Worm (Caenorhabditis elegans): ENCODE results near the gene T19C4.5.
A peak's percentile ranks its signal among the peaks of the same experiment; 100 is the strongest.

T19C4.5 gene

ce11 chrV:11155553-11155952 lies 16.5 kb upstream of the T19C4.5 start, which contains the start of gene srg-38:
srg-38 (minus strand) TSS chrV:11155653.
- TF ChIP-seq ceh-16 (tag; optimal IDR thresholded peaks at IDR 0.05) (no peak), ama-1 (optimal IDR thresholded peaks at IDR 0.05) (no peak), ztf-4 (tag; optimal IDR thresholded peaks at IDR 0.05) (no peak), fos-1 (tag; optimal IDR thresholded peaks at IDR 0.05) (no peak), ztf-1 (GFP tag; conservative IDR thresholded peaks at IDR 0.05) (no peak), F13H6.1 (tag; optimal IDR thresholded peaks at IDR 0.05) (no peak), egl-27 (tag; optimal IDR thresholded peaks at IDR 0.05) (no peak), zag-1 (tag; optimal IDR thresholded peaks at IDR 0.05) (no peak), mab-5 (tag; optimal IDR thresholded peaks at IDR 0.05) (no peak), nhr-10 (tag; optimal IDR thresholded peaks at IDR 0.05) (no peak)

- TF ChIP-seq nhr-25 (tag; optimal IDR thresholded peaks at IDR 0.05) (no peak), lin-13 (GFP tag; optimal IDR thresholded peaks at IDR 0.05) (no peak), gmeb-1 (tag; optimal IDR thresholded peaks at IDR 0.05) (no peak), nhr-10 (tag; optimal IDR thresholded peaks at IDR 0.05) (no peak), ceh-82 (tag; optimal IDR thresholded peaks at IDR 0.05) (no peak), unc-62 (GFP tag; optimal IDR thresholded peaks at IDR 0.05) (no peak), sem-4 (tag; optimal IDR thresholded peaks at IDR 0.05) (no peak), R02D3.7 (tag; optimal IDR thresholded peaks at IDR 0.05) (no peak), dmd-4 (tag; optimal IDR thresholded peaks at IDR 0.05) (no peak), sma-3 (GFP tag; optimal IDR thresholded peaks at IDR 0.05) (no peak), snpc-4 (tag; optimal IDR thresholded peaks at IDR 0.05) (no peak), nhr-11 (tag; optimal IDR thresholded peaks at IDR 0.05) (no peak), nhr-12 (tag; optimal IDR thresholded peaks at IDR 0.05) (no peak)
These were observed 15.4 kb upstream of the T19C4.5 start for ce11 chrV:11156589-11156988.

- no peak for TF ChIP-seq elt-1 (tag; optimal IDR thresholded peaks at IDR 0.05)
These were observed 14.1 kb upstream of the T19C4.5 start, which contains the start of gene srg-42 for ce11 chrV:11157947-11158346. srg-42 (minus strand) TSS chrV:11158047.

- TF ChIP-seq ZK546.5 (tag; optimal IDR thresholded peaks at IDR 0.05) (no peak), peb-1 (tag; optimal IDR thresholded peaks at IDR 0.05) (no peak), unc-39 (tag; optimal IDR thresholded peaks at IDR 0.05) (no peak), nhr-11 (tag; optimal IDR thresholded peaks at IDR 0.05) (no peak), skn-1 (tag; optimal IDR thresholded peaks at IDR 0.05) (no peak), ceh-82 (tag; optimal IDR thresholded peaks at IDR 0.05) (no peak)
These were observed 10.2 kb upstream of the T19C4.5 start, which contains the start of gene srg-41 for ce11 chrV:11161791-11162190. srg-41 (minus strand) TSS chrV:11161891.

- no peak for TF ChIP-seq mbf-1 (tag; optimal IDR thresholded peaks at IDR 0.05)
These were observed 7.5 kb upstream of the T19C4.5 start, which contains the start of gene srg-40 for ce11 chrV:11164475-11164874. srg-40 (minus strand) TSS chrV:11164575.

- TF ChIP-seq sem-4 (tag; optimal IDR thresholded peaks at IDR 0.05) = peak; percentile 9
- TF ChIP-seq nhr-25 (tag; optimal IDR thresholded peaks at IDR 0.05) = no peak
These were observed 4.3 kb upstream of the T19C4.5 start for ce11 chrV:11167745-11168144.

- TF ChIP-seq crh-2 (tag; optimal IDR thresholded peaks at IDR 0.05) (no peak), nhr-77 (tag; optimal IDR thresholded peaks at IDR 0.05) (no peak), unc-62 (GFP tag; optimal IDR thresholded peaks at IDR 0.05) (no peak), ztf-1 (GFP tag; conservative IDR thresholded peaks at IDR 0.05) (no peak), ztf-4 (tag; optimal IDR thresholded peaks at IDR 0.05) (no peak), mbf-1 (tag; optimal IDR thresholded peaks at IDR 0.05) (no peak), nhr-21 (tag; optimal IDR thresholded peaks at IDR 0.05) (no peak), ZK546.5 (tag; optimal IDR thresholded peaks at IDR 0.05) (no peak), lin-13 (GFP tag; optimal IDR thresholded peaks at IDR 0.05) (no peak), lin-11 (tag; optimal IDR thresholded peaks at IDR 0.05) (no peak), ceh-16 (tag; optimal IDR thresholded peaks at IDR 0.05) (no peak), lin-39 (tag; optimal IDR thresholded peaks at IDR 0.05) (no peak), sem-4 (tag; optimal IDR thresholded peaks at IDR 0.05) (no peak), nhr-23 (tag; optimal IDR thresholded peaks at IDR 0.05) (no peak), egl-27 (tag; optimal IDR thresholded peaks at IDR 0.05) (no peak), elt-1 (tag; optimal IDR thresholded peaks at IDR 0.05) (no peak), nhr-10 (tag; optimal IDR thresholded peaks at IDR 0.05) (no peak), C34F6.9 (tag; optimal IDR thresholded peaks at IDR 0.05) (no peak), aly-2 (tag; optimal IDR thresholded peaks at IDR 0.05) (no peak), sma-3 (GFP tag; optimal IDR thresholded peaks at IDR 0.05) (no peak)
These were observed 1.3 kb upstream of the T19C4.5 start for ce11 chrV:11170564-11171329.
